Worm (Caenorhabditis elegans) whole organism, young adult: ENCODE data around the gene F20A1.8.
A peak's percentile ranks its signal among the peaks of the same experiment; 100 is the strongest.

Experiments
- C17E4.6 ChIP-seq: fragments of 200-800 bp; sonication (Bioruptor generic); IDR thresholded peaks from 2 replicates; pipeline ENCODE4 v1.3.6; 2022; ENCODE audit warnings: missing genetic modification reagents, missing genetic modification characterization, missing compliant biosample characterization
- F10E7.11 ChIP-seq: sonication (generic microtip); optimal IDR thresholded peaks from 2 replicates; lab custom pipeline; 2017; ENCODE audit warnings: mild to moderate bottlenecking, missing genetic modification characterization, moderate library complexity, missing compliant biosample characterization
- F39B2.1 ChIP-seq: fragments of 200-800 bp; sonication (Bioruptor generic); IDR thresholded peaks from 2 replicates; pipeline ENCODE4 v1.3.6; 2022; ENCODE audit warnings: missing genetic modification reagents, missing genetic modification characterization, missing compliant biosample characterization
- F49E8.2 ChIP-seq: sonication (generic microtip); optimal IDR thresholded peaks from 3 replicates; lab custom pipeline; 2017; ENCODE audit warnings: missing genetic modification characterization, mild to moderate bottlenecking, missing compliant biosample characterization, antibody characterized with exemption, moderate library complexity; ENCODE audit not compliant: insufficient read depth
- T26A5.8 ChIP-seq: sonication (generic microtip); optimal IDR thresholded peaks from 2 replicates; lab custom pipeline; 2016; ENCODE audit warnings: missing genetic modification characterization, missing compliant biosample characterization
- Y53G8AR.9 ChIP-seq: fragments of 200-800 bp; sonication (Bioruptor generic); conservative IDR thresholded peaks from 2 replicates; pipeline ENCODE4 v1.3.6; 2022; ENCODE audit warnings: missing genetic modification reagents, missing genetic modification characterization, missing compliant biosample characterization
- Y56A3A.18 ChIP-seq: fragments of 200-800 bp; sonication (Bioruptor generic); IDR thresholded peaks from 2 replicates; pipeline ENCODE4 v1.3.6; 2022; ENCODE audit warnings: missing genetic modification reagents, missing genetic modification characterization, missing compliant biosample characterization
- Y79H2A.3 ChIP-seq: fragments of 200-800 bp; sonication (Bioruptor generic); conservative IDR thresholded peaks from 2 replicates; pipeline ENCODE4 v1.3.6; 2022; ENCODE audit warnings: missing genetic modification reagents, missing genetic modification characterization, missing compliant biosample characterization
- Y95B8A.8 ChIP-seq: fragments of 200-800 bp; sonication (Bioruptor generic); IDR thresholded peaks from 2 replicates; pipeline ENCODE4 v1.3.6; 2022; ENCODE audit warnings: missing genetic modification reagents, missing genetic modification characterization, missing compliant biosample characterization
- cebp-1 ChIP-seq, 2 experiments: fragments of 200-800 bp in 1 of 2; sonication (Bioruptor generic) in 1 of 2; sonication (generic microtip) in 1 of 2; IDR thresholded peaks in 1 of 2; optimal IDR thresholded peaks in 1 of 2; 2 replicates each; pipeline versions ENCODE4 v1.3.6 to Lab custom; 2017 to 2022; ENCODE audit warnings: missing compliant biosample characterization in 2 of 2, missing genetic modification characterization in 2 of 2, mild to moderate bottlenecking in 1 of 2, missing genetic modification reagents in 1 of 2, moderate library complexity in 1 of 2
- cebp-2 ChIP-seq: fragments of 200-800 bp; sonication (Bioruptor generic); IDR thresholded peaks from 2 replicates; pipeline ENCODE4 v1.3.6; 2022; ENCODE audit warnings: missing genetic modification characterization, missing compliant biosample characterization
- ceh-100 ChIP-seq: fragments of 200-800 bp; sonication (Bioruptor generic); IDR thresholded peaks from 2 replicates; pipeline ENCODE4 v1.3.6; 2022; ENCODE audit warnings: missing genetic modification reagents, missing genetic modification characterization, missing compliant biosample characterization
- ceh-79 ChIP-seq: sonication (generic microtip); optimal IDR thresholded peaks from 2 replicates; lab custom pipeline; 2017; ENCODE audit warnings: mild to moderate bottlenecking, missing genetic modification characterization, missing compliant biosample characterization
- die-1 ChIP-seq: sonication (generic microtip); optimal IDR thresholded peaks from 2 replicates; lab custom pipeline; 2016; ENCODE audit warnings: missing genotype, mild to moderate bottlenecking, missing genetic modification characterization, missing compliant biosample characterization
- dox-1 ChIP-seq: fragments of 200-800 bp; sonication (Bioruptor generic); IDR thresholded peaks from 2 replicates; pipeline ENCODE4 v1.3.6; 2022; ENCODE audit warnings: missing genetic modification reagents, missing genetic modification characterization, missing compliant biosample characterization
- dpl-1 ChIP-seq: fragments of 150-350 bp; optimal IDR thresholded peaks from 2 replicates; lab custom pipeline; 2014; ENCODE audit warnings: missing biosample characterization, missing genetic modification reagents, missing genetic modification characterization
- egl-44 ChIP-seq: fragments of 200-800 bp; sonication (Bioruptor generic); IDR thresholded peaks from 2 replicates; pipeline ENCODE4 v1.3.6; 2022; ENCODE audit warnings: missing genetic modification reagents, missing genetic modification characterization, missing compliant biosample characterization
- egrh-3 ChIP-seq: fragments of 200-800 bp; sonication (Bioruptor generic); IDR thresholded peaks from 2 replicates; pipeline ENCODE4 v1.3.6; 2022; ENCODE audit warnings: missing genetic modification reagents, missing genetic modification characterization, missing compliant biosample characterization
- ekl-4 ChIP-seq: fragments of 200-800 bp; sonication (Bioruptor generic); IDR thresholded peaks from 2 replicates; pipeline ENCODE4 v1.3.6; 2022; ENCODE audit warnings: missing genetic modification reagents, missing genetic modification characterization, missing compliant biosample characterization
- hlh-26 ChIP-seq: fragments of 200-800 bp; sonication (Bioruptor generic); conservative IDR thresholded peaks from 2 replicates; pipeline ENCODE4 v1.3.6; 2022; ENCODE audit warnings: missing genetic modification reagents, missing genetic modification characterization, missing compliant biosample characterization
- hmg-1.2 ChIP-seq: fragments of 200-800 bp; sonication (Bioruptor generic); IDR thresholded peaks from 2 replicates; pipeline ENCODE4 v1.3.6; 2022; ENCODE audit warnings: missing genetic modification reagents, missing genetic modification characterization, missing compliant biosample characterization
- hsf-1 ChIP-seq: fragments of 200-800 bp; sonication (Bioruptor generic); IDR thresholded peaks from 2 replicates; pipeline ENCODE4 v1.3.6; 2022; ENCODE audit warnings: missing genetic modification reagents, missing genetic modification characterization, missing compliant biosample characterization
- let-526 ChIP-seq: fragments of 200-800 bp; sonication (Bioruptor generic); IDR thresholded peaks from 2 replicates; pipeline ENCODE4 v1.3.6; 2022; ENCODE audit warnings: missing genetic modification reagents, missing genetic modification characterization, missing compliant biosample characterization
- let-607 ChIP-seq, 2 experiments: fragments of 200-800 bp in 1 of 2; sonication (Bioruptor generic) in 1 of 2; sonication (generic microtip) in 1 of 2; optimal IDR thresholded peaks; 2 replicates each; lab custom pipeline; 2016 to 2018; ENCODE audit warnings: mild to moderate bottlenecking in 2 of 2, missing compliant biosample characterization in 2 of 2, missing genetic modification characterization in 2 of 2, moderate library complexity in 2 of 2, missing genotype in 1 of 2
- lin-35 ChIP-seq, 3 experiments: fragments of 150-350 bp in 2 of 3; sonication (generic microtip) in 1 of 3; optimal IDR thresholded peaks; 2 replicates each; lab custom pipeline; 2014 to 2018; ENCODE audit warnings: missing biosample characterization in 3 of 3, missing genetic modification characterization in 3 of 3, missing genetic modification reagents in 3 of 3
- lsl-1 ChIP-seq: fragments of 200-800 bp; sonication (Bioruptor generic); optimal IDR thresholded peaks from 2 replicates; lab custom pipeline; 2018; ENCODE audit warnings: mild to moderate bottlenecking, missing genetic modification characterization, moderate library complexity, missing compliant biosample characterization
- madf-10 ChIP-seq: sonication (generic microtip); optimal IDR thresholded peaks from 2 replicates; lab custom pipeline; 2016; ENCODE audit warnings: mild to moderate bottlenecking, missing genetic modification characterization, missing compliant biosample characterization
- madf-6 ChIP-seq: fragments of 200-800 bp; sonication (Bioruptor generic); IDR thresholded peaks from 2 replicates; pipeline ENCODE4 v1.3.6; 2022; ENCODE audit warnings: missing genetic modification reagents, missing genetic modification characterization, missing compliant biosample characterization
- mel-28 ChIP-seq: sonication (generic microtip); optimal IDR thresholded peaks from 2 replicates; lab custom pipeline; 2016; ENCODE audit warnings: borderline replicate concordance, mild to moderate bottlenecking, missing genetic modification characterization, missing compliant biosample characterization
- nfya-2 ChIP-seq: fragments of 200-800 bp; sonication (Bioruptor generic); IDR thresholded peaks from 2 replicates; pipeline ENCODE4 v1.3.6; 2022; ENCODE audit warnings: missing genetic modification reagents, missing genetic modification characterization, missing compliant biosample characterization
- nhr-80 ChIP-seq: sonication (generic microtip); optimal IDR thresholded peaks from 2 replicates; lab custom pipeline; 2016; ENCODE audit warnings: missing genetic modification characterization, missing compliant biosample characterization
- rcor-1 ChIP-seq: fragments of 200-800 bp; sonication (Bioruptor generic); IDR thresholded peaks from 2 replicates; pipeline ENCODE4 v1.3.6; 2022; ENCODE audit warnings: missing genetic modification reagents, missing genetic modification characterization, missing compliant biosample characterization
- repo-1 ChIP-seq: sonication (generic microtip); optimal IDR thresholded peaks from 2 replicates; lab custom pipeline; 2017; ENCODE audit warnings: mild to moderate bottlenecking, missing genetic modification characterization, missing compliant biosample characterization
- sea-2 ChIP-seq: fragments of 200-800 bp; sonication (Bioruptor generic); IDR thresholded peaks from 2 replicates; pipeline ENCODE4 v1.3.6; 2022; ENCODE audit warnings: missing genetic modification characterization, missing compliant biosample characterization
- snpc-1.1 ChIP-seq: sonication (generic microtip); optimal IDR thresholded peaks from 2 replicates; lab custom pipeline; 2017; ENCODE audit warnings: missing genetic modification characterization, mild to moderate bottlenecking, missing compliant biosample characterization, antibody characterized with exemption, moderate library complexity, missing genotype, missing genetic modification reagents; ENCODE audit not compliant: insufficient read depth
- snpc-3.4 ChIP-seq: sonication (generic microtip); optimal IDR thresholded peaks from 2 replicates; lab custom pipeline; 2017; ENCODE audit warnings: missing genetic modification characterization, mild to moderate bottlenecking, missing compliant biosample characterization, antibody characterized with exemption, moderate library complexity, missing genotype, missing genetic modification reagents
- snpc-4 ChIP-seq, 5 experiments: fragments of 150-350 bp in 1 of 5; sonication (generic microtip) in 4 of 5; optimal IDR thresholded peaks; 2 replicates each; lab custom pipeline; 2014 to 2018; ENCODE audit warnings: missing genetic modification characterization in 5 of 5, missing biosample characterization in 3 of 5, antibody characterized with exemption in 2 of 5, mild to moderate bottlenecking in 2 of 5, missing compliant biosample characterization in 2 of 5, missing genotype in 2 of 5, moderate library complexity in 2 of 5, missing genetic modification reagents in 1 of 5
- sptf-2 ChIP-seq: fragments of 200-800 bp; sonication (Bioruptor generic); optimal IDR thresholded peaks from 2 replicates; lab custom pipeline; 2018; ENCODE audit warnings: mild to moderate bottlenecking, missing genetic modification characterization, missing compliant biosample characterization
- tbx-9 ChIP-seq: sonication (generic microtip); optimal IDR thresholded peaks from 2 replicates; lab custom pipeline; 2016; ENCODE audit warnings: borderline replicate concordance, missing genetic modification characterization, inconsistent platforms, missing compliant biosample characterization
- xnd-1 ChIP-seq: sonication (generic microtip); optimal IDR thresholded peaks from 2 replicates; lab custom pipeline; 2016; ENCODE audit warnings: missing genotype, missing genetic modification reagents, missing genetic modification characterization, missing compliant biosample characterization

F20A1.8 gene

ce11 chrV:7069605-7070004 is 22.2 kb upstream of the F20A1.8 start (continued):
- TF ChIP-seq cebp-1 (GFP tag; IDR thresholded peaks at IDR 0.05; lab: Robert Waterston, UW): no peak
- TF ChIP-seq cebp-1 (tag; optimal IDR thresholded peaks at IDR 0.05; lab: Kevin White, UChicago): no peak
- TF ChIP-seq hmg-1.2 (GFP tag; lab: Robert Waterston, UW): 0 out of 2 replicates have a peak, but pooled peaks have one; percentile 10
- TF ChIP-seq F10E7.11 (tag; lab: Kevin White, UChicago): no peak
- no peak for TF ChIP-seq hlh-26
- no peak for TF ChIP-seq egrh-3 (GFP tag; lab: Robert Waterston, UW)

- TF ChIP-seq Y53G8AR.9 (GFP tag; lab: Robert Waterston, UW) (no peak), hsf-1 (GFP tag; lab: Robert Waterston, UW) (no peak), egl-44 (no peak), tbx-9 (tag; lab: Kevin White, UChicago) (no peak), mel-28 (tag; lab: Kevin White, UChicago) (no peak), cebp-2 (GFP tag; lab: Robert Waterston, UW) (no peak), sea-2 (no peak), ceh-100 (no peak)
These were observed 21.4 kb upstream of the F20A1.8 start for ce11 chrV:7068861-7069260.

- TF ChIP-seq C17E4.6 (no peak), let-526 (GFP tag; lab: Robert Waterston, UW) (no peak), dox-1 (GFP tag; lab: Robert Waterston, UW) (no peak), ceh-100 (no peak), dpl-1 (GFP tag; lab: Kevin White, UChicago) (no peak), repo-1 (tag; lab: Kevin White, UChicago) (no peak), Y56A3A.18 (no peak), sptf-2 (GFP tag; lab: Kevin White, UChicago) (no peak), nfya-2 (GFP tag; lab: Robert Waterston, UW) (no peak), rcor-1 (GFP tag; lab: Robert Waterston, UW) (no peak), hsf-1 (GFP tag; lab: Robert Waterston, UW) (no peak), T26A5.8 (tag; lab: Kevin White, UChicago) (no peak), die-1 (tag; lab: Kevin White, UChicago) (no peak), lsl-1 (GFP tag; lab: Kevin White, UChicago) (no peak)
These were observed 17.8 kb upstream of the F20A1.8 start, which contains the start of gene Y57E12AR.1 for ce11 chrV:7065226-7065625. Gene Y57E12AR.1 (minus strand): TSS chrV:7065326.

- TF ChIP-seq ekl-4 (GFP tag; lab: Robert Waterston, UW) (peak; percentile 5; the same call in 1 of the 2 replicates), snpc-4 (GFP tag; optimal IDR thresholded peaks at IDR 0.05; lab: Kevin White, UChicago) (peak; percentile 82), snpc-4 (tag; optimal IDR thresholded peaks at IDR 0.05; lab: Kevin White, UChicago) (peak in 3 of 4 experiments; percentile 88 to 95 (median 94)), snpc-1.1 (tag; lab: Kevin White, UChicago) (peak; percentile 88), hmg-1.2 (GFP tag; lab: Robert Waterston, UW) (peak; percentile 43), snpc-3.4 (tag; lab: Kevin White, UChicago) (peak; percentile 43), madf-6 (GFP tag; lab: Robert Waterston, UW) (peak; percentile 36)
These were observed 15.4 kb upstream of the F20A1.8 start, which contains the start of gene tmem-258 for ce11 chrV:7062790-7063189. Gene tmem-258 (plus strand): TSS chrV:7063174.

- peak; percentile 33 to 82 for TF ChIP-seq let-607 (tag; optimal IDR thresholded peaks at IDR 0.05; lab: Kevin White, UChicago)
- TF ChIP-seq xnd-1: peak; percentile 22
- no peak for TF ChIP-seq F49E8.2
- peak; percentile 58 for TF ChIP-seq snpc-4 (GFP tag; optimal IDR thresholded peaks at IDR 0.05; lab: Kevin White, UChicago)
- TF ChIP-seq snpc-4 (tag; optimal IDR thresholded peaks at IDR 0.05; lab: Kevin White, UChicago): peak; percentile 73 to 83 (median 81)
- peak; percentile 49 for TF ChIP-seq madf-10 (tag; lab: Kevin White, UChicago)
- TF ChIP-seq ceh-79 (tag; lab: Kevin White, UChicago): no peak
- no peak for TF ChIP-seq Y79H2A.3 (GFP tag; lab: Robert Waterston, UW)
- TF ChIP-seq nhr-80 (tag; lab: Kevin White, UChicago): peak; percentile 63
- no peak for TF ChIP-seq F39B2.1
- peak; percentile 43; the same call in 1 of the 2 replicates for TF ChIP-seq hmg-1.2 (GFP tag; lab: Robert Waterston, UW)
- no peak for TF ChIP-seq Y95B8A.8 (GFP tag; lab: Robert Waterston, UW)
- peak; percentile 54 to 81 (median 55) for TF ChIP-seq lin-35 (GFP tag; optimal IDR thresholded peaks at IDR 0.05; lab: Kevin White, UChicago)
These were observed 13.0 kb upstream of the F20A1.8 start, which contains the start of the genes Y57E12AL.6 and Y57E12AL.1 for ce11 chrV:7060396-7060795. Gene Y57E12AL.6 (minus strand): TSS chrV:7060470. Gene Y57E12AL.1 (plus strand): TSS chrV:7060530.
